Worm (Caenorhabditis elegans) whole organism, L4/young adult: ENCODE measurements around the gene lsm-1.
"Not testable (repeated sequence)": the region's sequence is repeated elsewhere in the genome, so short reads cannot be mapped to it uniquely, and the experiment has no call there.

Experiments
- W03F9.2 ChIP-seq: fragments of 150-350 bp; optimal IDR thresholded peaks from 2 replicates; lab custom pipeline; 2014; ENCODE audit warnings: missing biosample characterization, missing genetic modification characterization
- dao-5 ChIP-seq: sonication (generic microtip); optimal IDR thresholded peaks from 2 replicates; lab custom pipeline; 2016; ENCODE audit warnings: missing genotype, missing genetic modification characterization, moderate library complexity, missing compliant biosample characterization
- him-1 ChIP-seq: sonication (generic microtip); optimal IDR thresholded peaks from 2 replicates; lab custom pipeline; 2016; ENCODE audit warnings: missing genotype, missing genetic modification reagents, missing genetic modification characterization, missing compliant biosample characterization

DNA sequence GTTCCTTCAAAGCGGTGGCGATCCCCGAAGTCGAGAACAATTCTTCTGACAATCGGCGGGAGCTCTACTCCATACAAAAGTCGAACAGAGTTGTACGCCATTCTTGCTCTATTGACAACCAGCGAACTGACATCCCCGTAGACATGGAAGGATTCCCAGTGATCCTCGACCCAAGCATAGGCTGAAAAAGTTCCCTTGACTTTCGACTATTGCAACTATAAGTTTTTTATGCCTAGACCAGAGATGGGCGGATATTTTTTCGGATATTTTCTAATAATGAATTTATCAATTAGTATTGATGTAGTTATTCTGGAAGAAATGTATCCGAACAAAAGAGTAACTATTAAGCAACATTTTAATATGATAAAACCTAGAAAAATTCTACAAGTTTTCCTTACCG lies 5.0 kb upstream of the lsm-1 start, which contains the start of gene W10C6.2:
- not testable (repeated sequence) for TF ChIP-seq dao-5 (tag; lab: Kevin White, UChicago); him-1 (tag; lab: Kevin White, UChicago); W03F9.2
